Worm (Caenorhabditis elegans) whole organism, late embryonic: ENCODE measurements around the gene nspc-15.

Experiments used
- K09A11.1 ChIP-seq: sonication (generic microtip); optimal IDR thresholded peaks from 2 replicates; lab custom pipeline; 2017; ENCODE audit warnings: antibody characterized with exemption, mild to moderate bottlenecking, missing genetic modification characterization, missing compliant biosample characterization; ENCODE audit not compliant: insufficient read depth
- ceh-19 ChIP-seq: fragments of 200-800 bp; sonication (Bioruptor generic); optimal IDR thresholded peaks from 2 replicates; lab custom pipeline; 2018; ENCODE audit warnings: mild to moderate bottlenecking, missing genetic modification characterization, missing compliant biosample characterization
- ceh-31 ChIP-seq: sonication (generic microtip); optimal IDR thresholded peaks from 2 replicates; lab custom pipeline; 2016; ENCODE audit warnings: missing genetic modification characterization, missing compliant biosample characterization
- dve-1 ChIP-seq: sonication (generic microtip); optimal IDR thresholded peaks from 2 replicates; lab custom pipeline; 2017; ENCODE audit warnings: antibody characterized with exemption, mild to moderate bottlenecking, missing genetic modification characterization, missing compliant biosample characterization
- elt-4 ChIP-seq: sonication (generic microtip); optimal IDR thresholded peaks from 2 replicates; lab custom pipeline; 2016; ENCODE audit warnings: missing genetic modification characterization, missing compliant biosample characterization
- eyg-1 ChIP-seq: sonication (generic microtip); optimal IDR thresholded peaks from 2 replicates; lab custom pipeline; 2016; ENCODE audit warnings: missing genotype, missing genetic modification characterization, missing compliant biosample characterization
- fax-1 ChIP-seq: sonication (generic microtip); optimal IDR thresholded peaks from 2 replicates; lab custom pipeline; 2016; ENCODE audit warnings: missing genotype, missing genetic modification characterization, missing compliant biosample characterization
- lin-11 ChIP-seq: fragments of 200-800 bp; sonication (Bioruptor generic); optimal IDR thresholded peaks from 2 replicates; lab custom pipeline; 2018; ENCODE audit warnings: mild to moderate bottlenecking, missing genetic modification characterization, missing compliant biosample characterization
- nhr-11 ChIP-seq: fragments of 150-350 bp; optimal IDR thresholded peaks from 2 replicates; lab custom pipeline; 2014; ENCODE audit warnings: missing biosample characterization, missing genetic modification characterization
- pag-3 ChIP-seq: sonication (generic microtip); optimal IDR thresholded peaks from 2 replicates; lab custom pipeline; 2016; ENCODE audit warnings: missing compliant biosample characterization, missing genetic modification characterization, borderline replicate concordance
- rnt-1 ChIP-seq: sonication (generic microtip); optimal IDR thresholded peaks from 2 replicates; lab custom pipeline; 2016; ENCODE audit warnings: missing genetic modification characterization, missing compliant biosample characterization

- TF ChIP-seq nhr-11 (tag; lab: Kevin White, UChicago) (no peak), eyg-1 (tag; lab: Kevin White, UChicago) (no peak), fax-1 (tag; lab: Kevin White, UChicago) (no peak), pag-3 (no peak), ceh-31 (tag; lab: Kevin White, UChicago) (no peak), elt-4 (tag; lab: Kevin White, UChicago) (no peak), ceh-19 (GFP tag; lab: Kevin White, UChicago) (no peak), K09A11.1 (no peak), lin-11 (no peak), rnt-1 (tag; lab: Kevin White, UChicago) (no peak), dve-1 (tag; lab: Kevin White, UChicago) (no peak)
Observed at ce11 chrX:12371321-12371720, 10.8 kb downstream of the nspc-15 start, which contains the start of gene rif-1.2.
